Worm (Caenorhabditis elegans) whole organism, L4/young adult: ENCODE measurements around the gene erd-2.2.

Source experiments
- dao-5 ChIP-seq: sonication (generic microtip); optimal IDR thresholded peaks from 2 replicates; lab custom pipeline; 2016; ENCODE audit warnings: missing genotype, missing genetic modification characterization, moderate library complexity, missing compliant biosample characterization
- him-1 ChIP-seq: sonication (generic microtip); optimal IDR thresholded peaks from 2 replicates; lab custom pipeline; 2016; ENCODE audit warnings: missing genotype, missing genetic modification reagents, missing genetic modification characterization, missing compliant biosample characterization

- TF ChIP-seq him-1 (tag; lab: Kevin White, UChicago) (no peak), dao-5 (no peak)
Observed at ce11 chrIII:5872288-5872687, 34.6 kb upstream of the erd-2.2 start.
